Worm (Caenorhabditis elegans) whole organism, early embryonic: ENCODE results near the gene F19B10.10.

Experiments
- B0310.2 ChIP-seq: sonication (generic microtip); optimal IDR thresholded peaks from 2 replicates; lab custom pipeline; 2016; ENCODE audit warnings: mild to moderate bottlenecking, missing genetic modification characterization, missing compliant biosample characterization
- F13C5.2 ChIP-seq: sonication (generic microtip); optimal IDR thresholded peaks from 2 replicates; lab custom pipeline; 2017; ENCODE audit warnings: mild to moderate bottlenecking, missing genetic modification characterization, inconsistent platforms, missing compliant biosample characterization
- ama-1 ChIP-seq: fragments of 150-350 bp; optimal IDR thresholded peaks from 2 replicates; lab custom pipeline; 2014
- ceh-13 ChIP-seq: fragments of 200-800 bp; sonication (Bioruptor generic); optimal IDR thresholded peaks from 2 replicates; lab custom pipeline; 2018; ENCODE audit warnings: mild to moderate bottlenecking, missing genetic modification characterization, missing compliant biosample characterization
- ceh-36 ChIP-seq: sonication (generic microtip); optimal IDR thresholded peaks from 2 replicates; lab custom pipeline; 2016; ENCODE audit warnings: missing genetic modification characterization, inconsistent platforms, missing compliant biosample characterization
- hmbx-1 ChIP-seq: sonication (generic microtip); optimal IDR thresholded peaks from 2 replicates; lab custom pipeline; 2016; ENCODE audit warnings: mild to moderate bottlenecking, missing genetic modification characterization, missing compliant biosample characterization
- hmg-4 ChIP-seq: fragments of 200-800 bp; sonication (Bioruptor generic); optimal IDR thresholded peaks from 2 replicates; lab custom pipeline; 2018; ENCODE audit warnings: mild to moderate bottlenecking, missing genetic modification characterization, missing compliant biosample characterization
- hnd-1 ChIP-seq: sonication (generic microtip); optimal IDR thresholded peaks from 2 replicates; lab custom pipeline; 2016; ENCODE audit warnings: missing genetic modification characterization, missing compliant biosample characterization
- pes-1 ChIP-seq: fragments of 200-800 bp; sonication (Bioruptor generic); IDR thresholded peaks from 2 replicates; pipeline ENCODE4 v1.3.6; 2022; ENCODE audit warnings: missing genetic modification reagents, missing genetic modification characterization, missing compliant biosample characterization
- scrt-1 ChIP-seq: fragments of 200-800 bp; sonication (Bioruptor generic); IDR thresholded peaks from 2 replicates; pipeline ENCODE4 v1.3.6; 2022; ENCODE audit warnings: missing genetic modification characterization, missing compliant biosample characterization
- tbx-11 ChIP-seq: fragments of 200-800 bp; sonication (Bioruptor generic); IDR thresholded peaks from 2 replicates; pipeline ENCODE4 v1.3.6; 2022; ENCODE audit warnings: missing genetic modification characterization, missing compliant biosample characterization
- tbx-37 ChIP-seq: fragments of 200-800 bp; sonication (Bioruptor generic); conservative IDR thresholded peaks from 2 replicates; pipeline ENCODE4 v1.3.6; 2022; ENCODE audit warnings: missing genetic modification reagents, missing genetic modification characterization, missing compliant biosample characterization
- tra-4 ChIP-seq: sonication (generic microtip); optimal IDR thresholded peaks from 2 replicates; lab custom pipeline; 2017; ENCODE audit warnings: missing genetic modification characterization, missing compliant biosample characterization

DNA sequence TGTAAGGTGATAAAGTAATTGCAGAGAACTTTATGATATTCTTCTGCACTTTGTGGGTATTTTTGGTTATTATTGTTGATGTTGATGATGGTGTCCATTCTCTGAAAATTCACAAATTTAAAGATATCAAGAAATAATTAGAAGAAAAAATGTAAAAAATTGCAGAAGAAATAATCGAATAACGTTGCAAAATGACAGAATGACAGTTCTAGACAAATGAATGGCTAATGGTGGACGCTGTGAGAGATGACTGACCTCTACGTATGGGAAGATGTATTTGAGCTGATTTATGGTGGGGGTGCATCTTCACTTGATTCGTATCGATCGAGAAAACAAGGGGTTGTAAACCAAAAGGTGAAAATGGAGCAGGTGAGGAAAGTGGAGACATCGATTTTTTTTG is 7.7 kb downstream of the F19B10.10 start, which contains the start of gene sea-1:
- TF ChIP-seq pes-1 (no peak), hmbx-1 (tag; lab: Kevin White, UChicago) (no peak), ama-1 (lab: Kevin White, UChicago) (no peak), tbx-11 (no peak), hmg-4 (GFP tag; lab: Kevin White, UChicago) (no peak), ceh-36 (tag; lab: Kevin White, UChicago) (no peak), scrt-1 (no peak), ceh-13 (GFP tag; lab: Kevin White, UChicago) (no peak), tbx-37 (GFP tag; lab: Robert Waterston, UW) (no peak), hnd-1 (tag; lab: Kevin White, UChicago) (no peak), tra-4 (tag; lab: Kevin White, UChicago) (no peak), B0310.2 (tag; lab: Kevin White, UChicago) (no peak), F13C5.2 (tag; lab: Kevin White, UChicago) (no peak)
